Fruit fly (Drosophila melanogaster) S2 (cell line): ENCODE measurements around the gene CG13921.

Experiments
- CG8478 ChIP-seq: fragments of >200 bp; optimal IDR thresholded peaks from 2 replicates; lab custom pipeline; 2018
- CTCF ChIP-seq, 2 experiments: fragments of >200 bp; optimal IDR thresholded peaks; 2 replicates each; lab custom pipeline; 2018

DNA sequence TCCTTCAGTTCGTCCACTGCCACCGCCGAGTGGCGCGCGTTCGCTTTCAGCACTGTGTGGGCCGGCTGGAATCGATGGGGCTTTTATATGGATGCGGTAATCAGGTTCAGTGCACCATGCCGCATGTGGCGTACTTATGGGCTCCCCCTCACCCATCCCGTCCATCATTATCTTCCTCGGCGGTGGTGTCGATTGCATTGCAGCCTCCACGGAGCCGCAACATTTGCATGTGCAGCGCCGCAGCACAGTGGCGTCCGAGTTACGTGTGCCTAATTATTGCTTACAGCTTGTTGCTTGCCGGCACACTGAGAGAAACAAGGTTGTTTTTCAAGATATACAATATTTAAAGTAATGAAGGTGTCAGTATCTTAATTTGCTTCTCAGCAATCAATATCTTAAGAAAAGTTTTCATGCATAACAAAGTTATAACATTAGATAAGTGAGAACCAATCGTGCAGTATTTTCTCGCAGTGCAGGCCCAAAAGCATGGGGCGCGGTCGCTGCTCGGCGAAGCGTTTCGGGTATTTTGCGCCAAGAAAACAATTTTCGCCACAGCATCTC lies 44.3 kb upstream of the CG13921 start, which contains the start of gene CG13931:
- TF ChIP-seq CG8478 = no peak
- TF ChIP-seq CTCF (optimal IDR thresholded peaks at IDR 0.05; lab: Kevin White, UChicago) = no peak
